Fruit fly (Drosophila melanogaster) whole organism, embryonic: ENCODE measurements around the gene CG7430.

Experiments
- Abd-B ChIP-seq: fragments of 200-800 bp; sonication (Bioruptor generic); optimal IDR thresholded peaks from 2 replicates; lab custom pipeline; 2018; ENCODE audit warnings: missing biosample characterization, mild to moderate bottlenecking, missing genetic modification characterization, moderate library complexity
- Atf-2 ChIP-seq: fragments of 200-800 bp; sonication (Bioruptor generic); optimal IDR thresholded peaks from 2 replicates; lab custom pipeline; 2016; ENCODE audit warnings: missing biosample characterization, missing genetic modification characterization
- Atf3 ChIP-seq: fragments of 200-800 bp; sonication (Bioruptor generic); optimal IDR thresholded peaks from 3 replicates; lab custom pipeline; 2016; ENCODE audit warnings: missing biosample characterization, missing genetic modification characterization
- B-H2 ChIP-seq: fragments of 200-800 bp; sonication (Bioruptor generic); optimal IDR thresholded peaks from 2 replicates; lab custom pipeline; 2018; ENCODE audit warnings: missing biosample characterization, mild to moderate bottlenecking, missing genetic modification characterization
- BEAF-32 ChIP-seq: fragments of 200-800 bp; sonication (Bioruptor generic); optimal IDR thresholded peaks from 3 replicates; lab custom pipeline; 2017; ENCODE audit warnings: missing biosample characterization, missing genetic modification characterization, mild to moderate bottlenecking, moderate library complexity, missing genetic modification reagents
- Bdp1 ChIP-seq: fragments of 200-800 bp; sonication (Bioruptor generic); optimal IDR thresholded peaks from 3 replicates; lab custom pipeline; 2016; ENCODE audit warnings: missing biosample characterization, missing genetic modification characterization
- CG10366 ChIP-seq: fragments of 200-800 bp; sonication (Bioruptor generic); IDR thresholded peaks from 2 replicates; pipeline ENCODE4 v1.3.6; 2022; ENCODE audit warnings: missing biosample characterization, missing genetic modification characterization
- CG12391 ChIP-seq: fragments of 200-800 bp; sonication (Bioruptor generic); optimal IDR thresholded peaks from 3 replicates; lab custom pipeline; 2018; ENCODE audit warnings: missing biosample characterization, mild to moderate bottlenecking, missing genetic modification characterization, moderate library complexity
- CG12659 ChIP-seq: fragments of 200-800 bp; sonication (Bioruptor generic); optimal IDR thresholded peaks from 3 replicates; lab custom pipeline; 2017; ENCODE audit warnings: mild to moderate bottlenecking, missing biosample characterization, missing genetic modification reagents, missing genetic modification characterization
- CG12744 ChIP-seq: fragments of 200-800 bp; sonication (Bioruptor generic); optimal IDR thresholded peaks from 2 replicates; lab custom pipeline; 2016; ENCODE audit warnings: missing biosample characterization, missing genetic modification characterization
- CG14710 ChIP-seq: fragments of 200-800 bp; sonication (Bioruptor generic); optimal IDR thresholded peaks from 3 replicates; lab custom pipeline; 2019; ENCODE audit warnings: missing biosample characterization, mild to moderate bottlenecking, missing genetic modification characterization, moderate library complexity
- CG15269 ChIP-seq: fragments of 200-800 bp; sonication (Bioruptor generic); optimal IDR thresholded peaks from 2 replicates; lab custom pipeline; 2018; ENCODE audit warnings: missing biosample characterization, mild to moderate bottlenecking, missing genetic modification characterization, moderate library complexity
- CG15696 ChIP-seq: fragments of 200-800 bp; sonication (Bioruptor generic); optimal IDR thresholded peaks from 2 replicates; lab custom pipeline; 2019; ENCODE audit warnings: missing biosample characterization, mild to moderate bottlenecking, missing genetic modification characterization, moderate library complexity
- CG16813 ChIP-seq: fragments of 200-800 bp; sonication (Bioruptor generic); IDR thresholded peaks from 3 replicates; pipeline ENCODE4 v1.3.6; 2022; ENCODE audit warnings: missing biosample characterization, missing genetic modification characterization; ENCODE audit not compliant: partially characterized antibody
- CG17359 ChIP-seq: fragments of 200-800 bp; sonication (Bioruptor generic); optimal IDR thresholded peaks from 3 replicates; lab custom pipeline; 2018; ENCODE audit warnings: missing biosample characterization, mild to moderate bottlenecking, missing genetic modification characterization, moderate library complexity
- CG18476 ChIP-seq: fragments of 200-800 bp; sonication (Bioruptor generic); optimal IDR thresholded peaks from 2 replicates; lab custom pipeline; 2016; ENCODE audit warnings: missing biosample characterization, mild to moderate bottlenecking, missing genetic modification characterization
- CG2120 ChIP-seq: fragments of 200-800 bp; sonication (Bioruptor generic); optimal IDR thresholded peaks from 3 replicates; lab custom pipeline; 2016; ENCODE audit warnings: missing biosample characterization, missing genetic modification characterization
- CG34376 ChIP-seq: fragments of 200-800 bp; sonication (Bioruptor generic); optimal IDR thresholded peaks from 2 replicates; lab custom pipeline; 2018; ENCODE audit warnings: missing biosample characterization, mild to moderate bottlenecking, missing genetic modification characterization
- CG43689 ChIP-seq: fragments of 200-800 bp; sonication (Bioruptor generic); IDR thresholded peaks from 2 replicates; pipeline ENCODE4 v1.3.6; 2022; ENCODE audit warnings: missing biosample characterization, missing genetic modification characterization
- CG4820 ChIP-seq: fragments of 200-800 bp; sonication (Bioruptor generic); optimal IDR thresholded peaks from 3 replicates; lab custom pipeline; 2016; ENCODE audit warnings: missing biosample characterization, missing genetic modification characterization
- CG6689 ChIP-seq: fragments of 200-800 bp; sonication (Bioruptor generic); IDR thresholded peaks from 2 replicates; pipeline ENCODE4 v1.3.6; 2022; ENCODE audit warnings: missing biosample characterization, missing genetic modification characterization
- CG9932 ChIP-seq: fragments of 200-800 bp; sonication (Bioruptor generic); IDR thresholded peaks from 2 replicates; pipeline ENCODE4 v1.3.6; 2022; ENCODE audit warnings: missing biosample characterization, missing genetic modification characterization
- CoRest ChIP-seq: fragments of 200-800 bp; sonication (Bioruptor generic); optimal IDR thresholded peaks from 3 replicates; lab custom pipeline; 2018; ENCODE audit warnings: missing biosample characterization, mild to moderate bottlenecking, missing genetic modification characterization, moderate library complexity
- Dek ChIP-seq: fragments of 200-800 bp; sonication (Bioruptor generic); optimal IDR thresholded peaks from 3 replicates; lab custom pipeline; 2019; ENCODE audit warnings: missing biosample characterization, mild to moderate bottlenecking, missing genetic modification characterization, moderate library complexity
- Dp ChIP-seq: fragments of 200-800 bp; sonication (Bioruptor generic); optimal IDR thresholded peaks from 2 replicates; lab custom pipeline; 2018; ENCODE audit warnings: missing biosample characterization, mild to moderate bottlenecking, missing genetic modification characterization, moderate library complexity
- E2f2 ChIP-seq: fragments of 200-800 bp; sonication (Bioruptor generic); IDR thresholded peaks from 2 replicates; pipeline ENCODE4 v1.3.6; 2022; ENCODE audit warnings: missing biosample characterization, missing genetic modification characterization
- Ets65A ChIP-seq: fragments of 200-800 bp; sonication (Bioruptor generic); peaks from one replicate; lab custom pipeline; 2016; ENCODE audit warnings: missing biosample characterization, missing genetic modification characterization
- Lhr ChIP-seq: fragments of 200-800 bp; sonication (Bioruptor generic); optimal IDR thresholded peaks from 3 replicates; lab custom pipeline; 2017; ENCODE audit warnings: mild to moderate bottlenecking, missing biosample characterization, missing genetic modification reagents, missing genetic modification characterization
- MBD-R2 ChIP-seq: fragments of 200-800 bp; sonication (Bioruptor generic); IDR thresholded peaks from 2 replicates; pipeline ENCODE4 v1.3.6; 2022; ENCODE audit warnings: missing biosample characterization, missing genetic modification characterization
- MESR4 ChIP-seq: fragments of 200-800 bp; sonication (Bioruptor generic); optimal IDR thresholded peaks from 2 replicates; lab custom pipeline; 2018; ENCODE audit warnings: missing biosample characterization, mild to moderate bottlenecking, missing genetic modification characterization, moderate library complexity
- Med ChIP-seq: fragments of 200-800 bp; sonication (Bioruptor generic); peaks from one replicate; lab custom pipeline; 2016; ENCODE audit warnings: missing biosample characterization, missing genetic modification characterization, mild to moderate bottlenecking, inconsistent platforms, moderate library complexity
- NFAT ChIP-seq: fragments of 200-800 bp; sonication (Bioruptor generic); IDR thresholded peaks from 2 replicates; pipeline ENCODE4 v1.3.6; 2022; ENCODE audit warnings: missing biosample characterization, missing genetic modification characterization
- bcd ChIP-seq: fragments of 200-800 bp; sonication (Bioruptor generic); optimal IDR thresholded peaks from 2 replicates; lab custom pipeline; 2017; ENCODE audit warnings: missing biosample characterization, mild to moderate bottlenecking, missing genetic modification characterization
- chm ChIP-seq: fragments of 200-800 bp; sonication (Bioruptor generic); IDR thresholded peaks from 2 replicates; pipeline ENCODE4 v1.3.6; 2022; ENCODE audit warnings: missing biosample characterization, missing genetic modification characterization
- ci ChIP-seq: fragments of 200-800 bp; sonication (Bioruptor generic); IDR thresholded peaks from 3 replicates; pipeline ENCODE4 v1.3.6; 2022; ENCODE audit warnings: missing biosample characterization, missing genetic modification characterization
- croc ChIP-seq: fragments of 200-800 bp; sonication (Bioruptor generic); conservative IDR thresholded peaks from 3 replicates; pipeline ENCODE4 v1.3.6; 2022; ENCODE audit warnings: missing biosample characterization, missing genetic modification characterization
- dm ChIP-seq: fragments of 200-800 bp; sonication (Bioruptor generic); optimal IDR thresholded peaks from 3 replicates; lab custom pipeline; 2016; ENCODE audit warnings: missing biosample characterization, missing genetic modification characterization
- dmrt11E ChIP-seq: fragments of 200-800 bp; sonication (Bioruptor generic); optimal IDR thresholded peaks from 3 replicates; lab custom pipeline; 2018; ENCODE audit warnings: missing biosample characterization, mild to moderate bottlenecking, missing genetic modification characterization, moderate library complexity
- gfzf ChIP-seq: fragments of 200-800 bp; sonication (Bioruptor generic); optimal IDR thresholded peaks from 2 replicates; lab custom pipeline; 2016; ENCODE audit warnings: missing biosample characterization, mild to moderate bottlenecking, missing genetic modification characterization, moderate library complexity
- grau ChIP-seq: fragments of 200-800 bp; optimal IDR thresholded peaks from 3 replicates; lab custom pipeline; 2019; ENCODE audit warnings: missing biosample characterization, mild to moderate bottlenecking, missing genetic modification characterization, moderate library complexity
- lilli ChIP-seq: fragments of 200-800 bp; sonication (Bioruptor generic); optimal IDR thresholded peaks from 3 replicates; lab custom pipeline; 2016; ENCODE audit warnings: missing biosample characterization, missing genetic modification characterization
- nmo ChIP-seq: fragments of 200-800 bp; sonication (Bioruptor generic); optimal IDR thresholded peaks from 2 replicates; lab custom pipeline; 2018; ENCODE audit warnings: missing biosample characterization, mild to moderate bottlenecking, missing genetic modification characterization, moderate library complexity
- pan ChIP-seq, 4 experiments: fragments of >200 bp in 3 of 4; fragments of 200-800 bp in 1 of 4; sonication (Bioruptor generic) in 1 of 4; optimal IDR thresholded peaks in 3 of 4; IDR thresholded peaks in 1 of 4; 2 replicates each; pipeline versions ENCODE4 v1.3.6 to Lab custom; 2017 to 2022; ENCODE audit warnings: missing biosample characterization in 2 of 4, missing genetic modification characterization in 2 of 4, mixed read lengths in 1 of 4
- pnt ChIP-seq: fragments of 200-800 bp; sonication (Bioruptor generic); optimal IDR thresholded peaks from 3 replicates; lab custom pipeline; 2016; ENCODE audit warnings: missing biosample characterization, missing genetic modification characterization
- schlank ChIP-seq: fragments of 200-800 bp; sonication (Bioruptor generic); optimal IDR thresholded peaks from 2 replicates; lab custom pipeline; 2018; ENCODE audit warnings: missing biosample characterization, mild to moderate bottlenecking, missing genetic modification characterization
- sens ChIP-seq: fragments of 200-800 bp; sonication (Bioruptor generic); peaks from one replicate; lab custom pipeline; 2016; ENCODE audit warnings: missing biosample characterization, missing genetic modification characterization
- so ChIP-seq: fragments of 200-800 bp; sonication (Bioruptor generic); IDR thresholded peaks from 3 replicates; pipeline ENCODE4 v1.3.6; 2022; ENCODE audit warnings: missing biosample characterization, missing genetic modification characterization
- sug ChIP-seq: fragments of 200-800 bp; optimal IDR thresholded peaks from 2 replicates; lab custom pipeline; 2019; ENCODE audit warnings: missing biosample characterization, mild to moderate bottlenecking, missing genetic modification characterization, moderate library complexity
- tll ChIP-seq, 2 experiments: fragments of 200-800 bp in 1 of 2; fragments of >200 bp in 1 of 2; sonication (Bioruptor generic) in 1 of 2; optimal IDR thresholded peaks; 2 replicates each; lab custom pipeline; 2017 to 2019; ENCODE audit warnings: missing biosample characterization in 2 of 2, missing genetic modification characterization in 2 of 2, mild to moderate bottlenecking in 1 of 2, moderate library complexity in 1 of 2
- zen ChIP-seq: fragments of 200-800 bp; sonication (Bioruptor generic); optimal IDR thresholded peaks from 3 replicates; lab custom pipeline; 2018; ENCODE audit warnings: missing biosample characterization, mild to moderate bottlenecking, missing genetic modification characterization, moderate library complexity

Gene CG7430

dm6 chr3L:17804511-17804910 is 42.2 kb upstream of the CG7430 start, which contains the start of gene ais (continued):
- TF ChIP-seq BEAF-32 (GFP tag; lab: Kevin White, UChicago), result peak; percentile 34
- peak; percentile 15 for TF ChIP-seq CG15696 (tag; lab: Kevin White, UChicago)
- no peak for TF ChIP-seq Bdp1 (GFP tag; lab: Kevin White, UChicago)
- no peak for TF ChIP-seq CG43689 (GFP tag; lab: Robert Waterston, UW)
- TF ChIP-seq grau (tag; lab: Kevin White, UChicago), result peak; percentile 41
- TF ChIP-seq CG6689, result no peak
- peak; percentile 45 for TF ChIP-seq sug
- peak; percentile 38; the same call in 1 of the 3 replicates for TF ChIP-seq ci (GFP tag; lab: Robert Waterston, UW)
- no peak for TF ChIP-seq pan (optimal IDR thresholded peaks at IDR 0.05; lab: Kevin White, UChicago)
- TF ChIP-seq pan (GFP tag; optimal IDR thresholded peaks at IDR 0.05 in 1 of 2, IDR thresholded peaks at IDR 0.05 in 1 of 2), result no peak
- TF ChIP-seq chm (GFP tag; lab: Robert Waterston, UW), result peak; percentile 39; the same call in 1 of the 2 replicates
- peak; percentile 61 for TF ChIP-seq sens
- TF ChIP-seq MBD-R2, result peak; percentile 53
- TF ChIP-seq dm (GFP tag; lab: Kevin White, UChicago), result peak; percentile 93
- peak; percentile 39 for TF ChIP-seq CG12391 (tag; lab: Kevin White, UChicago)
- peak; percentile 4 for TF ChIP-seq zen (tag; lab: Kevin White, UChicago)
- TF ChIP-seq nmo (GFP tag; lab: Kevin White, UChicago), result peak; percentile 9
- peak; percentile 23 for TF ChIP-seq CG15269 (tag; lab: Kevin White, UChicago)
- TF ChIP-seq pnt (GFP tag; lab: Kevin White, UChicago), result no peak
- 0 out of 2 replicates have a peak, but pooled peaks have one; percentile 13 for TF ChIP-seq CG10366 (GFP tag; lab: Robert Waterston, UW)
- TF ChIP-seq B-H2 (GFP tag; lab: Kevin White, UChicago), result peak; percentile 41
- TF ChIP-seq Atf3 (GFP tag; lab: Kevin White, UChicago), result no peak
- peak; percentile 42 for TF ChIP-seq Dp (GFP tag; lab: Kevin White, UChicago)
- peak; percentile 7 for TF ChIP-seq Abd-B
- TF ChIP-seq CG18476, result no peak
- no peak for TF ChIP-seq CG14710 (tag; lab: Kevin White, UChicago)
- TF ChIP-seq so (GFP tag; lab: Robert Waterston, UW), result no peak
- TF ChIP-seq bcd (GFP tag; lab: Kevin White, UChicago), result no peak
- no peak for TF ChIP-seq NFAT (GFP tag; lab: Robert Waterston, UW)
- peak; percentile 29 for TF ChIP-seq CoRest
- TF ChIP-seq Med, result peak; percentile 69
- TF ChIP-seq E2f2 (GFP tag; lab: Robert Waterston, UW), result peak; percentile 51
- peak; percentile 20 for TF ChIP-seq CG12659 (GFP tag; lab: Kevin White, UChicago)
- TF ChIP-seq CG16813 (GFP tag; lab: Robert Waterston, UW), result 0 out of 3 replicates have a peak, but pooled peaks have one; percentile 9
- no peak for TF ChIP-seq CG34376 (GFP tag; lab: Kevin White, UChicago)
- peak; percentile 62 for TF ChIP-seq CG9932 (GFP tag; lab: Robert Waterston, UW)
- TF ChIP-seq CG2120 (GFP tag; lab: Kevin White, UChicago), result peak; percentile 50
- no peak for TF ChIP-seq CG4820 (GFP tag; lab: Kevin White, UChicago)
- TF ChIP-seq Dek, result no peak
- TF ChIP-seq dmrt11E (tag; lab: Kevin White, UChicago), result no peak
- peak; percentile 20 for TF ChIP-seq Lhr (GFP tag; lab: Kevin White, UChicago)
- TF ChIP-seq Atf-2 (GFP tag; lab: Kevin White, UChicago), result no peak
- no peak for TF ChIP-seq croc (GFP tag; lab: Robert Waterston, UW)
- TF ChIP-seq CG12744 (GFP tag; lab: Kevin White, UChicago), result no peak
- TF ChIP-seq Ets65A, result no peak
- TF ChIP-seq CG17359 (tag; lab: Kevin White, UChicago), result peak; percentile 14
- TF ChIP-seq MESR4 (GFP tag; lab: Kevin White, UChicago), result peak; percentile 18
- no peak for TF ChIP-seq tll (GFP tag; optimal IDR thresholded peaks at IDR 0.05; lab: Kevin White, UChicago)
- TF ChIP-seq lilli, result peak; percentile 54
- no peak for TF ChIP-seq schlank (tag; lab: Kevin White, UChicago)
- no peak for TF ChIP-seq gfzf (GFP tag; lab: Kevin White, UChicago)
